Worm (Caenorhabditis elegans) whole organism, midembryonic: Measurements from ENCODE around the gene C39B10.4.

ENCODE experiments used
- T22C8.4 ChIP-seq: fragments of 200-800 bp; sonication (Bioruptor generic); IDR thresholded peaks from 2 replicates; pipeline ENCODE4 v1.3.6; 2022; ENCODE audit warnings: missing genetic modification characterization, missing compliant biosample characterization
- cog-1 ChIP-seq: sonication (generic microtip); optimal IDR thresholded peaks from 2 replicates; lab custom pipeline; 2016; ENCODE audit warnings: missing genetic modification characterization, missing compliant biosample characterization
- flt-1 ChIP-seq: fragments of 200-800 bp; sonication (Bioruptor generic); IDR thresholded peaks from 2 replicates; pipeline ENCODE4 v1.3.6; 2022; ENCODE audit warnings: missing genetic modification characterization, missing compliant biosample characterization
- klf-2 ChIP-seq: fragments of 200-800 bp; sonication (Bioruptor generic); conservative IDR thresholded peaks from 2 replicates; pipeline ENCODE4 v1.3.6; 2022; ENCODE audit warnings: missing genetic modification reagents, missing genetic modification characterization, missing compliant biosample characterization
- med-1 ChIP-seq: sonication (generic microtip); optimal IDR thresholded peaks from 2 replicates; lab custom pipeline; 2017; ENCODE audit warnings: missing genetic modification characterization, mild to moderate bottlenecking, missing compliant biosample characterization, antibody characterized with exemption, missing genetic modification reagents; ENCODE audit not compliant: insufficient read depth
- ref-1 ChIP-seq: fragments of 200-800 bp; sonication (Bioruptor generic); conservative IDR thresholded peaks from 2 replicates; pipeline ENCODE4 v1.3.6; 2022; ENCODE audit warnings: missing genetic modification reagents, missing genetic modification characterization, missing compliant biosample characterization
- tab-1 ChIP-seq: fragments of 200-800 bp; sonication (Bioruptor generic); IDR thresholded peaks from 2 replicates; pipeline ENCODE4 v1.3.6; 2022; ENCODE audit warnings: missing genetic modification characterization, missing compliant biosample characterization
- ztf-23 ChIP-seq: fragments of 200-800 bp; sonication (Bioruptor generic); IDR thresholded peaks from 2 replicates; pipeline ENCODE4 v1.3.6; 2022; ENCODE audit warnings: missing genetic modification reagents, missing genetic modification characterization, missing compliant biosample characterization
- ztf-29 ChIP-seq: fragments of 200-800 bp; sonication (Bioruptor generic); IDR thresholded peaks from 2 replicates; pipeline ENCODE4 v1.3.6; 2022; ENCODE audit warnings: missing genetic modification reagents, missing genetic modification characterization, missing compliant biosample characterization

The C39B10.4 gene

DNA sequence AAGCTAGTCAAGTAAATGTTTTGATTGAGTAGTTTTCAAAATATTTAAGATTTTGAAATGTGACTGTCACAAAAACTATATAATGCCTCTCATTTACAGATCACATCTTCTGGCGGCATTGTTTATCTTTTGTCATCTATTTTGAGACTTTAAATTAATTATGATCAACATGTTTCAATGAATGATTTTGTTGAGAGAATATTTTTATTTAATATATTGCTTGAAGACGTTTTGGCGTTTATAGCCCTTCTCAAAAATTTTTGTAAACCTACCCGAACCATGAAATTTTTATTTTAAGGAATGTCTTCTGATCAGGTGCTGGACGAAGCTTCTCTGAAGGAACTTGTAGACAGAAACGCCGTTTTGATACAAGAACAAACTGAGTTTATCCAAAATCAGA, at the start of gene C39B10.4:
TSS of gene C39B10.4 (plus strand) at position 301 of the 400 bp plus-strand sequence.
- TF ChIP-seq T22C8.4 (GFP tag; lab: Robert Waterston, UW) = no peak
- no peak for TF ChIP-seq med-1
- TF ChIP-seq ztf-29 (GFP tag; lab: Robert Waterston, UW) = no peak
- TF ChIP-seq ref-1 (GFP tag; lab: Robert Waterston, UW) = no peak
- TF ChIP-seq klf-2 (GFP tag; lab: Robert Waterston, UW) = no peak
- no peak for TF ChIP-seq ztf-23 (GFP tag; lab: Robert Waterston, UW)
- TF ChIP-seq flt-1 = no peak
- TF ChIP-seq cog-1 (tag; lab: Kevin White, UChicago) = no peak
- TF ChIP-seq tab-1 (GFP tag; lab: Robert Waterston, UW) = no peak

DNA sequence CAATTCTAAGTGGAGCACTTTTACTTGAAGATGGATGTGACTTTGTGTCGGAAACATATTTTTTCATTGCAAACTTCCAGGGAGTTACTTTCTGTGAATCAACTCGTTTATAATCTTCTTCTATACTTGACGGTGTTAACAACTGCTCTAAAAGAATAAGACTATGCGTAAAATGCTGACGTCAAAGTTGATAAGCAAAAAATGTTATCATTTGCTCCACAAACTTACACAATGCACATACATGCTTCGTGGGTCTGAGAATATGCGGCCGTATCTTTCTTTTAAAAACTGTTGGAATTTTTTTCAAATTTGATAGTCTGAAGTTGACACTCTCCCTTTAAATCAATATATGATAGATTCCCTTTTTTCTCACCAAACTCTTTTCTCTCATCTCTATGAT, 49.6 kb upstream of the C39B10.4 start:
- TF ChIP-seq ztf-23 (GFP tag; lab: Robert Waterston, UW) (no peak), T22C8.4 (GFP tag; lab: Robert Waterston, UW) (no peak)

DNA sequence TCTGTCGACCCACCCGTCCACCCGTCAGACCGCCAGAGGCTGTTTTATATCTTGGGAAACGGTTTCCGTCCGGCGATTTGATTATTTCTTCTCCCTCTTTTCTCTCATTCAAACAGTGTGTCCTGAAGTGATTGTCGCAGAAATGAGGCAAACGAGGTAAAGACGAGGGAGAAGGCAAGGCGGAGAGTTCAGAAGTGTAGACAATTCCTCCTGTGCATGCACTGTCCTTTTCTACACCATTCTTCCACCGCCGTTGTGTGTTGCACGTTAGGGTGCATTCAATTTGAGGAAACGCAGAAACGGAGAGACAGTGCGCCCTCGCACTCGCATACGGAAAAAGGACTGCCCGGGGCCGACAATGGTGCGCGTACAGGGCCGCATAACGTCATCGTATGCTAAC, 49.1 kb upstream of the C39B10.4 start:
- TF ChIP-seq tab-1 (GFP tag; lab: Robert Waterston, UW) (0 out of 2 replicates have a peak, but pooled peaks have one; percentile 9), T22C8.4 (GFP tag; lab: Robert Waterston, UW) (no peak), med-1 (no peak), flt-1 (0 out of 2 replicates have a peak, but pooled peaks have one; percentile 22), ref-1 (GFP tag; lab: Robert Waterston, UW) (no peak), ztf-23 (GFP tag; lab: Robert Waterston, UW) (no peak), cog-1 (tag; lab: Kevin White, UChicago) (peak; percentile 37), klf-2 (GFP tag; lab: Robert Waterston, UW) (no peak), ztf-29 (GFP tag; lab: Robert Waterston, UW) (no peak)

DNA sequence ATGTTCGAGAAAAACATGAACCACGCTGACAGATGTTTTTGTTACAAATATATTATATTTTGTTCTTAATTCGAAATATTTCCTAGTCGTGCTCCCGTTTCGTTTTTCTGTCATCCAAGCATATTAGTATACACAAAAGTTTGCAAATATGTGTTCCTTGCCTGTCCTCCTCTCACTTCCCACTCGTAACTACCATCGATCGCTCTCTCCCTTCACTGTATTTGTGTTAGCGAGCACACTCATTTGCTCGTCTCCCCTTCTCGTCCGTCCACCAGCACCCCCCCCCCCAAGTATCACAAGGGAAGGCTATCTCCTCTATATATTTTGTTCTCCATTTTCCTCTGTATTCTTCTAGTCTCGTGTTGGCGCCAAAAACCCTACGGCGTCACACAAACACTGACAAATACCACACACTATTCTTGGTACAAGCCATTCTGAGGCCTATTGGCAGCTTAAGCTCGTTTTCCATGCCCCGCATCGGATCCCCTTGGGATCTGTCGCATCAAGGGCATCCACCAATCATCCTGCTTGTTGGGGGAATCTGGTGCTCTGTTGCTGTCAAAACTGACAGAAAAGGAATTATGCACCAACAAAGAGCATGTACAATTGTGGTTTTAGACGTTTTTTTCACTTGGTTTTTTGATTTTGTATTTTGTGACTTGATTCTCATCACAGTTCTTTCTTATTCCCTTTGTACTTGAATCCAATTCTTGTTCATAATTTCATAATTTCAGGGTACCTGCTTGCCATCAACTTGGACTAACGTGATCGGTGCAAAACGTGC, 48.1 kb upstream of the C39B10.4 start, which contains the start of gene pkn-1:
TSS of gene pkn-1 (plus strand) at position 734 of the 784 bp plus-strand sequence.
- TF ChIP-seq cog-1 (tag; lab: Kevin White, UChicago) (no peak), ztf-23 (GFP tag; lab: Robert Waterston, UW) (no peak), ref-1 (GFP tag; lab: Robert Waterston, UW) (no peak), ztf-29 (GFP tag; lab: Robert Waterston, UW) (peak; percentile 63; the same call in 1 of the 2 replicates)

DNA sequence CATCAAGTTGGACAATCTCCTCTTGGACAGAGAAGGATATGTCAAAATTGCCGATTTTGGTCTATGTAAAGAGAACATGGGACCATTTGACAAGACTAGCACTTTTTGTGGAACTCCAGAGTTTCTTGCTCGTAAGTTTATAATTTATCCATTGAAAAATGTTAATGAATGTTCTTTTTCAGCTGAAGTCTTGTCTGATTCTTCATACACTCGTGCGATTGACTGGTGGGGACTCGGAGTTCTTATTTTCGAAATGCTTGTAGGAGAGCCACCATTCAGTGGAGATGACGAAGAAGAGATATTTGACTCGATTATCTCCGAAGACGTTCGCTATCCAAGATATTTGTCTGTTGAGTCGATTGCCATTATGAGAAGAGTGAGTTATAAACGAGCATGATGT, 43.7 kb upstream of the C39B10.4 start:
- TF ChIP-seq T22C8.4 (GFP tag; lab: Robert Waterston, UW) (no peak), ref-1 (GFP tag; lab: Robert Waterston, UW) (no peak), klf-2 (GFP tag; lab: Robert Waterston, UW) (no peak), tab-1 (GFP tag; lab: Robert Waterston, UW) (no peak), flt-1 (no peak), ztf-29 (GFP tag; lab: Robert Waterston, UW) (no peak), cog-1 (tag; lab: Kevin White, UChicago) (no peak), ztf-23 (GFP tag; lab: Robert Waterston, UW) (no peak), med-1 (no peak)

DNA sequence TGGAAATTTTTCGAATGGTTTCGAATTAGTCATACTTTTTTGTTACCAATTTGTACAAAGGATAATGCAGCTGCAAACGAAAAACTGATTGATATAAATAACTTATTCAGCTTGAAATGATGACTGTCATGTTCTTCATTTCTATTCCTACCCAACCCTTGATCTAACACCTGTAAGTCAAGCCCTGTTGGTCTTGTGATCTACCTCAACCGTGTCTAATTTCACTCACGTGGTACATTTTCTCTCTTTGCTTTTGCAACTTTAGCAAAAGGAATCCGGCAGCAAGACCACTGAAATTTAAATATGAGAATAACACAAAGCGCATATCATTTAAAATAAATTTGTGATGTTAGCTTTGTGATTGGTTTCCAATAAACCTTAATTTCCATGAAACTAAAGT, 40.8 kb upstream of the C39B10.4 start:
- TF ChIP-seq ztf-23 (GFP tag; lab: Robert Waterston, UW) (no peak), klf-2 (GFP tag; lab: Robert Waterston, UW) (no peak), cog-1 (tag; lab: Kevin White, UChicago) (no peak), ref-1 (GFP tag; lab: Robert Waterston, UW) (no peak), ztf-29 (GFP tag; lab: Robert Waterston, UW) (no peak), med-1 (no peak), T22C8.4 (GFP tag; lab: Robert Waterston, UW) (no peak), flt-1 (no peak), tab-1 (GFP tag; lab: Robert Waterston, UW) (no peak)

DNA sequence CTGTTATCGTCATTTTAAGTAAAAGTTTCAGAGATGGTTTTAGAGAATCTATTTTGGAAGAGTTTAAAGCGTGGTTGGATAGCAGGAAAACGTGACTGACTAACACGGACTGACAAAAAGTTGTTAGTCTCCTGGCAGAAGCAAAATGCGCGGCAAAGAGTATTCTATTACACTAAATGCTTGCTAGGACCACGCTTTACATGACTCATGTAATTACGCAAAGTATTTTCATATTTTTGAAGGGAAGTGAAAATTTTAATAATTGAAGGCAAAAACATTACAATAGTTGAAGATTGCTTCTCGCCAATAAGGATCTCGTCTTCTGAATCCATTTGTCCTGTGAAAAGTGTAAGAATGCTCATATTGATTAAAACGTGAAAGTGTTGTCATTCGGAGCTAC, 38.6 kb upstream of the C39B10.4 start, which contains the start of gene gur-3:
TSS of gene gur-3 (minus strand) at position 101 of the 400 bp plus-strand sequence.
- no peak for TF ChIP-seq flt-1
- no peak for TF ChIP-seq tab-1 (GFP tag; lab: Robert Waterston, UW)
- TF ChIP-seq med-1 = no peak
- TF ChIP-seq ref-1 (GFP tag; lab: Robert Waterston, UW) = no peak
- no peak for TF ChIP-seq klf-2 (GFP tag; lab: Robert Waterston, UW)
- no peak for TF ChIP-seq cog-1 (tag; lab: Kevin White, UChicago)
- no peak for TF ChIP-seq ztf-29 (GFP tag; lab: Robert Waterston, UW)
- TF ChIP-seq T22C8.4 (GFP tag; lab: Robert Waterston, UW) = no peak
- TF ChIP-seq ztf-23 (GFP tag; lab: Robert Waterston, UW) = no peak

DNA sequence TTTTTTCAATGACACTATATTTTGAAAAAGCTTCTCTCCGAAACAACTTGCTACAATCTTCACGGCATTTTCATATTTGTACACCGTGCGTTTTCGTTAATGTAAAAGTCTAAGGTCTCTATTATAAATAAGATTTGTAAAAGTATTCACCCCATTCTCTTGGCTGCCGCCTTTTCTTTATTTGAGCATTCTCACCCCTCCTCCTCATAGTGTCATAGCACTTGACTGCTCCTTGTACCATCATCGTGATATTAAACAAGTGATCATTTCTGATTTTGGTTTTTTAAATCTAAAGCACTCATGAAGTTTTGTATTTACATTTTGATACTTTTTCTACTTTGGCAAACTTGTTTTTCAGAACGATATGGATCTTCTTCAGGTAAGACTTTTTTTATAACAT, 38.0 kb upstream of the C39B10.4 start, which contains the start of gene ZC504.1:
TSS of gene ZC504.1 (plus strand) at position 301 of the 400 bp plus-strand sequence.
- TF ChIP-seq ref-1 (GFP tag; lab: Robert Waterston, UW) = no peak
- TF ChIP-seq T22C8.4 (GFP tag; lab: Robert Waterston, UW) = no peak
- no peak for TF ChIP-seq ztf-23 (GFP tag; lab: Robert Waterston, UW)

DNA sequence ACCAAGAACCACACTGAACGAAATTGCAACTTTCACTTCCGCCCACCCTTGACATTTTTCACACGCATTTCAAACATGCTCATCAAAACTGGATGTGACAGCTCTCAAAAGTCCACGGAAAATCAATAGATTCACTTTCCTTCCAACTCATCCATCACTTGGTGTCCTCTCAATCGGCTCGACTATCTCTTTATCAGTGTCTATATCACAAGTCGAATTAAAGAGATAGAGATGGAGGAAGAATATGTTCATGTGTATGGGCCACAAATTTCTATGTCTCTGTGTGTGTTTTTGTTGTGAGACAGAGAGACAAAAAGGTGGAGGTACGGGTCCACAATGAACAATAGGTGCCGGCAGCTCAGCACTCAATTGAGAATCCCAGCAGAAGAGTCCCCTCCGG, 34.3 kb upstream of the C39B10.4 start:
- no peak for TF ChIP-seq T22C8.4 (GFP tag; lab: Robert Waterston, UW)
- TF ChIP-seq ztf-23 (GFP tag; lab: Robert Waterston, UW) = no peak
- TF ChIP-seq ref-1 (GFP tag; lab: Robert Waterston, UW) = no peak
- no peak for TF ChIP-seq cog-1 (tag; lab: Kevin White, UChicago)
- TF ChIP-seq flt-1 = no peak
- TF ChIP-seq med-1 = no peak
- no peak for TF ChIP-seq ztf-29 (GFP tag; lab: Robert Waterston, UW)
- TF ChIP-seq klf-2 (GFP tag; lab: Robert Waterston, UW) = no peak
- no peak for TF ChIP-seq tab-1 (GFP tag; lab: Robert Waterston, UW)
